Fruit fly (Drosophila melanogaster) whole organism, embryonic: ENCODE results near the gene ovm.

Experiments used
- CG12769 ChIP-seq: fragments of 200-800 bp; sonication (Bioruptor generic); optimal IDR thresholded peaks from 2 replicates; lab custom pipeline; 2019; ENCODE audit warnings: missing biosample characterization, mild to moderate bottlenecking, missing genetic modification characterization, moderate library complexity
- CG13424 ChIP-seq: fragments of 200-800 bp; sonication (Bioruptor generic); optimal IDR thresholded peaks from 2 replicates; lab custom pipeline; 2019; ENCODE audit warnings: missing biosample characterization, mild to moderate bottlenecking, missing genetic modification characterization, moderate library complexity
- CG14050 ChIP-seq: fragments of 200-800 bp; sonication (Bioruptor generic); IDR thresholded peaks from 3 replicates; pipeline ENCODE4 v1.3.6; 2022; ENCODE audit warnings: missing biosample characterization, missing genetic modification characterization
- CG16815 ChIP-seq: fragments of 200-800 bp; sonication (Bioruptor generic); optimal IDR thresholded peaks from 3 replicates; lab custom pipeline; 2017; ENCODE audit warnings: missing biosample characterization, mild to moderate bottlenecking, missing genetic modification characterization
- CG16863 ChIP-seq: fragments of 200-800 bp; sonication (Bioruptor generic); optimal IDR thresholded peaks from 3 replicates; lab custom pipeline; 2016; ENCODE audit warnings: missing biosample characterization, missing genetic modification characterization
- CG2875 ChIP-seq: fragments of 200-800 bp; sonication (Bioruptor generic); optimal IDR thresholded peaks from 2 replicates; lab custom pipeline; 2017; ENCODE audit warnings: missing biosample characterization, mild to moderate bottlenecking, missing genetic modification characterization, missing genetic modification reagents
- CG3065 ChIP-seq: fragments of 200-800 bp; sonication (Bioruptor generic); optimal IDR thresholded peaks from 2 replicates; lab custom pipeline; 2016; ENCODE audit warnings: missing biosample characterization, missing genetic modification characterization
- CG34376 ChIP-seq: fragments of 200-800 bp; sonication (Bioruptor generic); optimal IDR thresholded peaks from 2 replicates; lab custom pipeline; 2018; ENCODE audit warnings: missing biosample characterization, mild to moderate bottlenecking, missing genetic modification characterization
- CG6272 ChIP-seq: fragments of 200-800 bp; sonication (Bioruptor generic); IDR thresholded peaks from 2 replicates; pipeline ENCODE4 v1.3.6; 2022; ENCODE audit warnings: missing biosample characterization, missing genetic modification characterization
- CG7271 ChIP-seq: fragments of 200-800 bp; sonication (Bioruptor generic); optimal IDR thresholded peaks from 2 replicates; lab custom pipeline; 2018; ENCODE audit warnings: missing biosample characterization, mild to moderate bottlenecking, missing genetic modification characterization, moderate library complexity
- CG7745 ChIP-seq: fragments of 200-800 bp; sonication (Bioruptor generic); optimal IDR thresholded peaks from 2 replicates; lab custom pipeline; 2018; ENCODE audit warnings: missing biosample characterization, mild to moderate bottlenecking, missing genetic modification characterization, moderate library complexity
- CkIIα-i1 ChIP-seq: fragments of 200-800 bp; sonication (Bioruptor generic); IDR thresholded peaks from 2 replicates; pipeline ENCODE4 v1.3.6; 2022; ENCODE audit warnings: missing biosample characterization, missing genetic modification characterization
- D19A ChIP-seq: fragments of 200-800 bp; optimal IDR thresholded peaks from 3 replicates; lab custom pipeline; 2019; ENCODE audit warnings: missing biosample characterization, mild to moderate bottlenecking, missing genetic modification characterization, moderate library complexity
- D19B ChIP-seq: fragments of 200-800 bp; sonication (Bioruptor generic); optimal IDR thresholded peaks from 2 replicates; lab custom pipeline; 2017; ENCODE audit warnings: missing biosample characterization, mild to moderate bottlenecking, missing genetic modification characterization
- Dref ChIP-seq: fragments of 200-800 bp; sonication (Bioruptor generic); IDR thresholded peaks from 2 replicates; pipeline ENCODE4 v1.3.6; 2022; ENCODE audit warnings: missing biosample characterization, missing genetic modification characterization
- Eip74EF ChIP-seq, 2 experiments: fragments of 200-800 bp in 1 of 2; fragments of >200 bp in 1 of 2; sonication (Bioruptor generic) in 1 of 2; optimal IDR thresholded peaks; 2 replicates each; lab custom pipeline; 2017 to 2019; ENCODE audit warnings: missing biosample characterization in 2 of 2, missing genetic modification characterization in 2 of 2, mild to moderate bottlenecking in 1 of 2, moderate library complexity in 1 of 2
- HLH54F ChIP-seq: fragments of 200-800 bp; sonication (Bioruptor generic); optimal IDR thresholded peaks from 3 replicates; lab custom pipeline; 2016; ENCODE audit warnings: missing biosample characterization, missing genetic modification characterization
- HmgD ChIP-seq: fragments of 200-800 bp; sonication (Bioruptor generic); optimal IDR thresholded peaks from 3 replicates; lab custom pipeline; 2016; ENCODE audit warnings: missing biosample characterization, missing genetic modification characterization
- Hmr ChIP-seq: fragments of 200-800 bp; sonication (Bioruptor generic); optimal IDR thresholded peaks from 3 replicates; lab custom pipeline; 2017; ENCODE audit warnings: mild to moderate bottlenecking, missing biosample characterization, missing genetic modification reagents, missing genetic modification characterization
- Hmx ChIP-seq: fragments of 200-800 bp; sonication (Bioruptor generic); optimal IDR thresholded peaks from 2 replicates; lab custom pipeline; 2016; ENCODE audit warnings: missing biosample characterization, missing genetic modification characterization
- Hr78 ChIP-seq, 2 experiments: fragments of 200-800 bp in 1 of 2; fragments of >200 bp in 1 of 2; sonication (Bioruptor generic) in 1 of 2; optimal IDR thresholded peaks; 2 replicates each; lab custom pipeline; 2017 to 2019; ENCODE audit warnings: missing biosample characterization in 2 of 2, missing genetic modification characterization in 2 of 2, mild to moderate bottlenecking in 1 of 2, moderate library complexity in 1 of 2
- Lpt ChIP-seq: fragments of >200 bp; optimal IDR thresholded peaks from 2 replicates; lab custom pipeline; 2018; ENCODE audit warnings: missing biosample characterization, missing genetic modification characterization
- Mad ChIP-seq: fragments of 200-800 bp; sonication (Bioruptor generic); optimal IDR thresholded peaks from 2 replicates; lab custom pipeline; 2016; ENCODE audit warnings: missing biosample characterization, missing genetic modification characterization
- Med ChIP-seq: fragments of 200-800 bp; sonication (Bioruptor generic); peaks from one replicate; lab custom pipeline; 2016; ENCODE audit warnings: missing biosample characterization, missing genetic modification characterization, mild to moderate bottlenecking, inconsistent platforms, moderate library complexity
- Mrtf ChIP-seq: fragments of 200-800 bp; sonication (Bioruptor generic); IDR thresholded peaks from 3 replicates; pipeline ENCODE4 v1.3.6; 2022; ENCODE audit warnings: missing biosample characterization, missing genetic modification characterization
- Myb ChIP-seq: fragments of 200-800 bp; sonication (Bioruptor generic); optimal IDR thresholded peaks from 2 replicates; lab custom pipeline; 2016; ENCODE audit warnings: missing biosample characterization, missing genetic modification characterization
- Nf-YC ChIP-seq: fragments of 200-800 bp; optimal IDR thresholded peaks from 3 replicates; lab custom pipeline; 2019; ENCODE audit warnings: missing biosample characterization, mild to moderate bottlenecking, missing genetic modification characterization, moderate library complexity
- Rx ChIP-seq: fragments of 200-800 bp; sonication (Bioruptor generic); IDR thresholded peaks from 2 replicates; pipeline ENCODE4 v1.3.6; 2022; ENCODE audit warnings: missing biosample characterization, missing genetic modification characterization
- ase ChIP-seq: fragments of 200-800 bp; sonication (Bioruptor generic); IDR thresholded peaks from 3 replicates; pipeline ENCODE4 v1.3.6; 2022; ENCODE audit warnings: missing biosample characterization, missing genetic modification characterization
- az2 ChIP-seq: fragments of 200-800 bp; sonication (Bioruptor generic); optimal IDR thresholded peaks from 3 replicates; lab custom pipeline; 2016; ENCODE audit warnings: missing biosample characterization, missing genetic modification characterization
- dysf ChIP-seq: fragments of 200-800 bp; sonication (Bioruptor generic); IDR thresholded peaks from 3 replicates; pipeline ENCODE4 v1.3.6; 2022; ENCODE audit warnings: missing biosample characterization, missing genetic modification characterization
- ems ChIP-seq: fragments of 200-800 bp; sonication (Bioruptor generic); optimal IDR thresholded peaks from 3 replicates; lab custom pipeline; 2016; ENCODE audit warnings: missing biosample characterization, missing genetic modification characterization
- gce ChIP-seq: fragments of 200-800 bp; sonication (Bioruptor generic); IDR thresholded peaks from 3 replicates; pipeline ENCODE4 v1.3.6; 2022; ENCODE audit warnings: missing biosample characterization, missing genetic modification characterization
- jing ChIP-seq: fragments of 200-800 bp; sonication (Bioruptor generic); optimal IDR thresholded peaks from 2 replicates; lab custom pipeline; 2018; ENCODE audit warnings: missing biosample characterization, mild to moderate bottlenecking, missing genetic modification characterization
- pb ChIP-seq: fragments of 200-800 bp; sonication (Bioruptor generic); optimal IDR thresholded peaks from 3 replicates; lab custom pipeline; 2016; ENCODE audit warnings: missing biosample characterization, missing genetic modification characterization
- pnt ChIP-seq: fragments of 200-800 bp; sonication (Bioruptor generic); optimal IDR thresholded peaks from 3 replicates; lab custom pipeline; 2016; ENCODE audit warnings: missing biosample characterization, missing genetic modification characterization
- slp2 ChIP-seq: fragments of 200-800 bp; sonication (Bioruptor generic); optimal IDR thresholded peaks from 2 replicates; lab custom pipeline; 2016; ENCODE audit warnings: missing biosample characterization, missing genetic modification characterization
- sug ChIP-seq: fragments of 200-800 bp; optimal IDR thresholded peaks from 2 replicates; lab custom pipeline; 2019; ENCODE audit warnings: missing biosample characterization, mild to moderate bottlenecking, missing genetic modification characterization, moderate library complexity
- tna ChIP-seq: fragments of 200-800 bp; sonication (Bioruptor generic); IDR thresholded peaks from 2 replicates; pipeline ENCODE4 v1.3.6; 2022; ENCODE audit warnings: missing biosample characterization, missing genetic modification characterization; ENCODE audit not compliant: partially characterized antibody
- trem ChIP-seq: fragments of 200-800 bp; optimal IDR thresholded peaks from 3 replicates; lab custom pipeline; 2019; ENCODE audit warnings: missing biosample characterization, mild to moderate bottlenecking, missing genetic modification characterization, moderate library complexity
- tup ChIP-seq: fragments of 200-800 bp; sonication (Bioruptor generic); optimal IDR thresholded peaks from 2 replicates; lab custom pipeline; 2016; ENCODE audit warnings: missing biosample characterization, mild to moderate bottlenecking, missing genetic modification characterization, moderate library complexity
- wdn ChIP-seq: fragments of 200-800 bp; sonication (Bioruptor generic); IDR thresholded peaks from 2 replicates; pipeline ENCODE4 v1.3.6; 2022; ENCODE audit warnings: missing biosample characterization, missing genetic modification characterization

The ovm gene

DNA sequence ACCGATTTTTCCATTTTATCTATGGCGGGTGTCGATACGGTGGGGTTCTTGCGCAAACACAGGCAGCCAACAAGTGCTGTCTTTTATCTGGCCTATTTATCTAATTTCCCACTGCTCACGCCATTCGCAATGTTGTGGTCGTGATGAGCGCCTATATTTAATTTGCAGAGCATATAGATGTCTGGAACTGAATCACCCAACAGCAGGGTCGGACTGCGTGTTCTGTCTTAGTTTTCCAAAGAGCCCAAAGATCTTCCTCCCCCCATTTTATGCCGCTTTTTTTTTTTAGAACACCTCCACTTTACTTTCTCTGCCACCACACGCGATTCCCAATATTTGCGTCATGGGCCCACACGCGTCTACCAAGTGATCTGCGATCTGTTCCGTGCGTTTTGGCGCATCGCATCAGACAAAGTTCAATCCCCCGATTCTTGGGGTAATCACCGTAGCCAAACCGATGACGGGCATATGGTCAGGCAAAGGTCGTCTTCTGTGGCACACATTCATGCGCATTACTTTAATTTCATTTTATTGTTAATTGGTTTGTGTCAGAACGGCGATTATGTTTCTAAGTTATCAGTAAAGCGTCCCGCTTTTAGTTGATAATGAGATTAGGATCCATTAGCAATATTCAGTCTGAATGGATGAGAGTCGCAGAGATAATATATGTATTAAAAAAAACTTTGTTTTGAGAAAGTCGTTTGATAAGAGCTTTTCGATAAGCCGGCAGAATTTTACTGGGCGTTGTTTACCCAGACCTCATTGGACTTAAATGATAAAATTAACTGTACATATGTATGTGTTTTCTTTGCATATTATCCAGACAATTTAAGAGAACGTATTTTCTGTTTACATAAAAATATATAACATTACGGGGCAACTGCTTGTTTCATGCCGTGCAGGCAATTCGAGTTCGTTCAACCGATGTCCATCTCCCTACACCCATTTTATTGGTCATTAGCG lies 3.8 kb downstream of the ovm start (continued):
- TF ChIP-seq D19A (tag; lab: Kevin White, UChicago) (no peak), Hmr (GFP tag; lab: Kevin White, UChicago) (peak; percentile 28), jing (no peak), tna (0 out of 2 replicates have a peak, but pooled peaks have one; percentile 14), Hr78 (GFP tag; optimal IDR thresholded peaks at IDR 0.05; lab: Kevin White, UChicago) (peak in 1 of 2 experiments; percentile 55), CG3065 (no peak), Mad (GFP tag; lab: Kevin White, UChicago) (no peak), HmgD (GFP tag; lab: Kevin White, UChicago) (no peak), ase (GFP tag; lab: Robert Waterston, UW) (no peak), Rx (GFP tag; lab: Robert Waterston, UW) (no peak), pb (GFP tag; lab: Kevin White, UChicago) (no peak), az2 (GFP tag; lab: Kevin White, UChicago) (no peak), CG2875 (GFP tag; lab: Kevin White, UChicago) (no peak), CG34376 (GFP tag; lab: Kevin White, UChicago) (peak; percentile 74), CG16815 (GFP tag; lab: Kevin White, UChicago) (no peak), Med (peak; percentile 53), CkIIα-i1 (GFP tag; lab: Robert Waterston, UW) (no peak), ems (GFP tag; lab: Kevin White, UChicago) (no peak), D19B (GFP tag; lab: Kevin White, UChicago) (no peak), Mrtf (GFP tag; lab: Robert Waterston, UW) (no peak), Lpt (GFP tag; lab: Kevin White, UChicago) (no peak), Hmx (no peak), Dref (GFP tag; lab: Robert Waterston, UW) (no peak), wdn (GFP tag; lab: Robert Waterston, UW) (no peak), gce (GFP tag; lab: Robert Waterston, UW) (0 out of 3 replicates have a peak, but pooled peaks have one; percentile 26), CG16863 (GFP tag; lab: Kevin White, UChicago) (no peak), Eip74EF (GFP tag; optimal IDR thresholded peaks at IDR 0.05; lab: Kevin White, UChicago) (no peak), HLH54F (GFP tag; lab: Kevin White, UChicago) (no peak), CG14050 (GFP tag; lab: Robert Waterston, UW) (no peak), CG12769 (tag; lab: Kevin White, UChicago) (peak; percentile 81), sug (tag; lab: Kevin White, UChicago) (peak; percentile 69), CG6272 (no peak), CG13424 (no peak), trem (tag; lab: Kevin White, UChicago) (no peak), dysf (GFP tag; lab: Robert Waterston, UW) (0 out of 3 replicates have a peak, but pooled peaks have one; percentile 13), tup (GFP tag; lab: Kevin White, UChicago) (no peak), slp2 (no peak), Myb (GFP tag; lab: Kevin White, UChicago) (no peak), pnt (no peak), Nf-YC (no peak), CG7745 (tag; lab: Kevin White, UChicago) (no peak), CG7271 (tag; lab: Kevin White, UChicago) (no peak)
- TF ChIP-seq, all 482 proteins: peak for 26
